Fruit fly (Drosophila melanogaster) whole organism, embryonic: ENCODE results near the gene Atg8b.

Source experiments
- B-H1 ChIP-seq: fragments of 200-800 bp; sonication (Bioruptor generic); IDR thresholded peaks from 3 replicates; pipeline ENCODE4 v1.3.6; 2022; ENCODE audit warnings: missing biosample characterization, missing genetic modification characterization
- BtbVII ChIP-seq: fragments of 200-800 bp; sonication (Bioruptor generic); optimal IDR thresholded peaks from 3 replicates; lab custom pipeline; 2017; ENCODE audit warnings: missing biosample characterization, mild to moderate bottlenecking, missing genetic modification characterization
- CG10147 ChIP-seq: fragments of 200-800 bp; sonication (Bioruptor generic); optimal IDR thresholded peaks from 2 replicates; lab custom pipeline; 2019; ENCODE audit warnings: missing biosample characterization, mild to moderate bottlenecking, missing genetic modification characterization, moderate library complexity
- CG10959 ChIP-seq: fragments of 200-800 bp; sonication (Bioruptor generic); IDR thresholded peaks from 2 replicates; pipeline ENCODE4 v1.3.6; 2022; ENCODE audit warnings: missing biosample characterization, missing genetic modification characterization
- CG11560 ChIP-seq: fragments of 200-800 bp; sonication (Bioruptor generic); IDR thresholded peaks from 3 replicates; pipeline ENCODE4 v1.3.6; 2022; ENCODE audit warnings: missing biosample characterization, missing genetic modification characterization
- CG12155 ChIP-seq: fragments of 200-800 bp; sonication (Bioruptor generic); optimal IDR thresholded peaks from 3 replicates; lab custom pipeline; 2016; ENCODE audit warnings: missing biosample characterization, missing genetic modification characterization
- CG12744 ChIP-seq: fragments of 200-800 bp; sonication (Bioruptor generic); optimal IDR thresholded peaks from 2 replicates; lab custom pipeline; 2016; ENCODE audit warnings: missing biosample characterization, missing genetic modification characterization
- CG13296 ChIP-seq: fragments of 200-800 bp; sonication (Bioruptor generic); optimal IDR thresholded peaks from 3 replicates; lab custom pipeline; 2018; ENCODE audit warnings: missing biosample characterization, mild to moderate bottlenecking, missing genetic modification characterization
- CG13624 ChIP-seq: fragments of 200-800 bp; sonication (Bioruptor generic); optimal IDR thresholded peaks from 2 replicates; lab custom pipeline; 2016; ENCODE audit warnings: missing biosample characterization, missing genetic modification characterization
- CG1832 ChIP-seq: fragments of 200-800 bp; sonication (Bioruptor generic); optimal IDR thresholded peaks from 2 replicates; lab custom pipeline; 2017; ENCODE audit warnings: missing biosample characterization, mild to moderate bottlenecking, missing genetic modification characterization, inconsistent platforms
- CG18764 ChIP-seq: fragments of 200-800 bp; sonication (Bioruptor generic); optimal IDR thresholded peaks from 3 replicates; lab custom pipeline; 2016; ENCODE audit warnings: missing biosample characterization, missing genetic modification characterization
- CG2202 ChIP-seq: fragments of 200-800 bp; sonication (Bioruptor generic); optimal IDR thresholded peaks from 2 replicates; lab custom pipeline; 2018; ENCODE audit warnings: missing biosample characterization, mild to moderate bottlenecking, missing genetic modification characterization
- CG3163 ChIP-seq: fragments of 200-800 bp; sonication (Bioruptor generic); optimal IDR thresholded peaks from 3 replicates; lab custom pipeline; 2016; ENCODE audit warnings: missing biosample characterization, missing genetic modification characterization
- CG32532 ChIP-seq: fragments of 200-800 bp; sonication (Bioruptor generic); IDR thresholded peaks from 2 replicates; pipeline ENCODE4 v1.3.6; 2022; ENCODE audit warnings: missing biosample characterization, missing genetic modification characterization
- CG3281 ChIP-seq: fragments of 200-800 bp; sonication (Bioruptor generic); optimal IDR thresholded peaks from 3 replicates; lab custom pipeline; 2017; ENCODE audit warnings: missing biosample characterization, mild to moderate bottlenecking, missing genetic modification characterization
- CG34224 ChIP-seq: fragments of 200-800 bp; sonication (Bioruptor generic); IDR thresholded peaks from 3 replicates; pipeline ENCODE4 v1.3.6; 2022; ENCODE audit warnings: missing biosample characterization, missing genetic modification characterization; ENCODE audit not compliant: partially characterized antibody
- CG3847 ChIP-seq: fragments of 200-800 bp; sonication (Bioruptor generic); IDR thresholded peaks from 2 replicates; pipeline ENCODE4 v1.3.6; 2022; ENCODE audit warnings: missing biosample characterization, missing genetic modification characterization
- CG42726 ChIP-seq: fragments of 200-800 bp; sonication (Bioruptor generic); IDR thresholded peaks from 2 replicates; pipeline ENCODE4 v1.3.6; 2022; ENCODE audit warnings: missing biosample characterization, missing genetic modification characterization; ENCODE audit not compliant: partially characterized antibody
- CG5245 ChIP-seq: fragments of 200-800 bp; sonication (Bioruptor generic); optimal IDR thresholded peaks from 3 replicates; lab custom pipeline; 2016; ENCODE audit warnings: missing biosample characterization, missing genetic modification characterization
- CG7745 ChIP-seq: fragments of 200-800 bp; sonication (Bioruptor generic); optimal IDR thresholded peaks from 2 replicates; lab custom pipeline; 2018; ENCODE audit warnings: missing biosample characterization, mild to moderate bottlenecking, missing genetic modification characterization, moderate library complexity
- CG8281 ChIP-seq: fragments of 200-800 bp; sonication (Bioruptor generic); optimal IDR thresholded peaks from 2 replicates; lab custom pipeline; 2018; ENCODE audit warnings: missing biosample characterization, mild to moderate bottlenecking, missing genetic modification characterization, moderate library complexity
- CG9727 ChIP-seq: fragments of 200-800 bp; sonication (Bioruptor generic); optimal IDR thresholded peaks from 3 replicates; lab custom pipeline; 2017; ENCODE audit warnings: missing biosample characterization, mild to moderate bottlenecking, missing genetic modification characterization
- Dbx ChIP-seq: fragments of 200-800 bp; sonication (Bioruptor generic); IDR thresholded peaks from 3 replicates; pipeline ENCODE4 v1.3.6; 2022; ENCODE audit warnings: missing biosample characterization, missing genetic modification characterization
- Dip3 ChIP-seq: fragments of 200-800 bp; sonication (Bioruptor generic); optimal IDR thresholded peaks from 3 replicates; lab custom pipeline; 2016; ENCODE audit warnings: missing biosample characterization, missing genetic modification characterization
- Eip74EF ChIP-seq, 2 experiments: fragments of 200-800 bp in 1 of 2; fragments of >200 bp in 1 of 2; sonication (Bioruptor generic) in 1 of 2; optimal IDR thresholded peaks; 2 replicates each; lab custom pipeline; 2017 to 2019; ENCODE audit warnings: missing biosample characterization in 2 of 2, missing genetic modification characterization in 2 of 2, mild to moderate bottlenecking in 1 of 2, moderate library complexity in 1 of 2
- Fer1 ChIP-seq: fragments of 200-800 bp; sonication (Bioruptor generic); optimal IDR thresholded peaks from 2 replicates; lab custom pipeline; 2017; ENCODE audit warnings: missing biosample characterization, mild to moderate bottlenecking, missing genetic modification characterization
- Hr51 ChIP-seq, 2 experiments: fragments of 200-800 bp; sonication (Bioruptor generic); optimal IDR thresholded peaks; 2 replicates in 1 of 2; 3 replicates in 1 of 2; lab custom pipeline; 2016 to 2018; ENCODE audit warnings: missing biosample characterization in 2 of 2, missing genetic modification characterization in 2 of 2, mild to moderate bottlenecking in 1 of 2, moderate library complexity in 1 of 2
- Hsf ChIP-seq: fragments of 200-800 bp; sonication (Bioruptor generic); optimal IDR thresholded peaks from 3 replicates; lab custom pipeline; 2016; ENCODE audit warnings: missing biosample characterization, missing genetic modification characterization
- Kr ChIP-seq: fragments of 200-800 bp; sonication (Bioruptor generic); optimal IDR thresholded peaks from 2 replicates; lab custom pipeline; 2017; ENCODE audit warnings: missing biosample characterization, mild to moderate bottlenecking, missing genetic modification characterization
- Meics ChIP-seq: fragments of 200-800 bp; sonication (Bioruptor generic); optimal IDR thresholded peaks from 2 replicates; lab custom pipeline; 2017; ENCODE audit warnings: missing biosample characterization, mild to moderate bottlenecking, missing genetic modification characterization
- Mes4 ChIP-seq: fragments of 200-800 bp; sonication (Bioruptor generic); optimal IDR thresholded peaks from 2 replicates; lab custom pipeline; 2016; ENCODE audit warnings: missing biosample characterization, missing genetic modification characterization
- Oli ChIP-seq: fragments of 200-800 bp; sonication (Bioruptor generic); optimal IDR thresholded peaks from 2 replicates; lab custom pipeline; 2018; ENCODE audit warnings: missing biosample characterization, mild to moderate bottlenecking, missing genetic modification characterization, moderate library complexity
- Poxn ChIP-seq: fragments of 200-800 bp; sonication (Bioruptor generic); IDR thresholded peaks from 2 replicates; pipeline ENCODE4 v1.3.6; 2022; ENCODE audit warnings: missing biosample characterization, missing genetic modification characterization
- Six4 ChIP-seq: fragments of 200-800 bp; sonication (Bioruptor generic); optimal IDR thresholded peaks from 2 replicates; lab custom pipeline; 2016; ENCODE audit warnings: missing biosample characterization, missing genetic modification characterization
- Spps ChIP-seq: fragments of 200-800 bp; sonication (Bioruptor generic); optimal IDR thresholded peaks from 2 replicates; lab custom pipeline; 2018; ENCODE audit warnings: missing biosample characterization, mild to moderate bottlenecking, missing genetic modification characterization
- abd-A ChIP-seq: fragments of 200-800 bp; sonication (Bioruptor generic); optimal IDR thresholded peaks from 3 replicates; lab custom pipeline; 2019; ENCODE audit warnings: missing biosample characterization, mild to moderate bottlenecking, missing genetic modification characterization, moderate library complexity
- cad ChIP-seq: fragments of >200 bp; optimal IDR thresholded peaks from 2 replicates; lab custom pipeline; 2017; ENCODE audit warnings: missing biosample characterization, missing genetic modification characterization
- cato ChIP-seq: fragments of 200-800 bp; sonication (Bioruptor generic); optimal IDR thresholded peaks from 2 replicates; lab custom pipeline; 2016; ENCODE audit warnings: missing biosample characterization, missing genetic modification characterization, borderline replicate concordance
- ewg ChIP-seq: fragments of 200-800 bp; sonication (Bioruptor generic); optimal IDR thresholded peaks from 3 replicates; lab custom pipeline; 2017; ENCODE audit warnings: mild to moderate bottlenecking, missing biosample characterization, missing genetic modification reagents, missing genetic modification characterization
- gcm2 ChIP-seq: fragments of 200-800 bp; sonication (Bioruptor generic); optimal IDR thresholded peaks from 2 replicates; lab custom pipeline; 2016; ENCODE audit warnings: missing biosample characterization, missing genetic modification characterization
- ham ChIP-seq: fragments of 200-800 bp; sonication (Bioruptor generic); IDR thresholded peaks from 2 replicates; pipeline ENCODE4 v1.3.6; 2022; ENCODE audit warnings: missing biosample characterization, missing genetic modification characterization
- insv ChIP-seq, 2 experiments: fragments of 200-800 bp; sonication (Bioruptor generic); optimal IDR thresholded peaks; 3 replicates each; lab custom pipeline; 2016 to 2018; ENCODE audit warnings: missing biosample characterization in 2 of 2, missing genetic modification characterization in 2 of 2
- inv ChIP-seq: fragments of 200-800 bp; sonication (Bioruptor generic); IDR thresholded peaks from 2 replicates; pipeline ENCODE4 v1.3.6; 2022; ENCODE audit warnings: missing biosample characterization, missing genetic modification characterization; ENCODE audit not compliant: partially characterized antibody
- schlank ChIP-seq: fragments of 200-800 bp; sonication (Bioruptor generic); optimal IDR thresholded peaks from 2 replicates; lab custom pipeline; 2018; ENCODE audit warnings: missing biosample characterization, mild to moderate bottlenecking, missing genetic modification characterization
- tio ChIP-seq: fragments of 200-800 bp; sonication (Bioruptor generic); optimal IDR thresholded peaks from 2 replicates; lab custom pipeline; 2017; ENCODE audit warnings: missing biosample characterization, missing genetic modification characterization, inconsistent platforms
- tx ChIP-seq: fragments of 200-800 bp; sonication (Bioruptor generic); optimal IDR thresholded peaks from 2 replicates; lab custom pipeline; 2016; ENCODE audit warnings: missing biosample characterization, missing genetic modification characterization
- wek ChIP-seq: fragments of 200-800 bp; sonication (Bioruptor generic); optimal IDR thresholded peaks from 3 replicates; lab custom pipeline; 2018; ENCODE audit warnings: missing biosample characterization, mild to moderate bottlenecking, missing genetic modification characterization, moderate library complexity
- zen ChIP-seq: fragments of 200-800 bp; sonication (Bioruptor generic); optimal IDR thresholded peaks from 3 replicates; lab custom pipeline; 2018; ENCODE audit warnings: missing biosample characterization, mild to moderate bottlenecking, missing genetic modification characterization, moderate library complexity
- zf30C ChIP-seq: fragments of 200-800 bp; sonication (Bioruptor generic); optimal IDR thresholded peaks from 3 replicates; lab custom pipeline; 2018; ENCODE audit warnings: missing biosample characterization, mild to moderate bottlenecking, missing genetic modification characterization

The Atg8b gene

dm6 chr3R:17680639-17681302 lies 44.1 kb downstream of the Atg8b start (continued):
- TF ChIP-seq CG18764 (GFP tag; lab: Kevin White, UChicago) (no peak), tx (no peak), tio (GFP tag; lab: Kevin White, UChicago) (no peak), zen (tag; lab: Kevin White, UChicago) (peak; percentile 54), Mes4 (no peak), Dip3 (peak; percentile 1), CG12744 (GFP tag; lab: Kevin White, UChicago) (no peak), CG10147 (peak; percentile 40), CG42726 (no peak), B-H1 (GFP tag; lab: Robert Waterston, UW) (0 out of 3 replicates have a peak, but pooled peaks have one; percentile 14), cad (no peak), CG9727 (GFP tag; lab: Kevin White, UChicago) (peak; percentile 64), zf30C (GFP tag; lab: Kevin White, UChicago) (no peak), ewg (peak; percentile 16), CG13296 (peak; percentile 3), Six4 (GFP tag; lab: Kevin White, UChicago) (peak; percentile 46), cato (GFP tag; lab: Kevin White, UChicago) (peak; percentile 9), ham (GFP tag; lab: Robert Waterston, UW) (no peak), insv (GFP tag; optimal IDR thresholded peaks at IDR 0.05; lab: Kevin White, UChicago) (peak in 1 of 2 experiments; percentile 15), CG2202 (tag; lab: Kevin White, UChicago) (no peak), Oli (peak; percentile 57), Eip74EF (GFP tag; optimal IDR thresholded peaks at IDR 0.05; lab: Kevin White, UChicago) (peak in 1 of 2 experiments; percentile 25), Meics (peak; percentile 58), CG7745 (tag; lab: Kevin White, UChicago) (no peak), CG13624 (GFP tag; lab: Kevin White, UChicago) (no peak), wek (GFP tag; lab: Kevin White, UChicago) (no peak), Hr51 (GFP tag; optimal IDR thresholded peaks at IDR 0.05; lab: Kevin White, UChicago) (peak in 1 of 2 experiments; percentile 51), Hsf (GFP tag; lab: Kevin White, UChicago) (peak; percentile 22), CG5245 (GFP tag; lab: Kevin White, UChicago) (no peak), BtbVII (GFP tag; lab: Kevin White, UChicago) (no peak), Dbx (GFP tag; lab: Robert Waterston, UW) (no peak), CG1832 (no peak), schlank (no peak), inv (GFP tag; lab: Robert Waterston, UW) (no peak), Kr (GFP tag; lab: Kevin White, UChicago) (no peak), CG3847 (GFP tag; lab: Robert Waterston, UW) (0 out of 2 replicates have a peak, but pooled peaks have one; percentile 20), CG3163 (no peak), Poxn (GFP tag; lab: Robert Waterston, UW) (no peak), Fer1 (GFP tag; lab: Kevin White, UChicago) (peak; percentile 23), CG10959 (GFP tag; lab: Robert Waterston, UW) (no peak), CG8281 (tag; lab: Kevin White, UChicago) (no peak), Spps (peak; percentile 32), CG34224 (no peak), gcm2 (GFP tag; lab: Kevin White, UChicago) (no peak), abd-A (no peak), CG32532 (GFP tag; lab: Robert Waterston, UW) (no peak), CG11560 (no peak), CG12155 (peak; percentile 37), CG3281 (GFP tag; lab: Kevin White, UChicago) (peak; percentile 32)
